Fruit fly (Drosophila melanogaster) whole organism, wandering third instar larva: ENCODE data around the gene CG31244.

ENCODE experiments used
- Dfd ChIP-seq: fragments of >200 bp; optimal IDR thresholded peaks from 2 replicates; lab custom pipeline; 2017; ENCODE audit warnings: missing biosample characterization, missing genetic modification characterization
- fru ChIP-seq: fragments of 200-800 bp; sonication (Bioruptor generic); optimal IDR thresholded peaks from 3 replicates; lab custom pipeline; 2016; ENCODE audit warnings: missing biosample characterization, mild to moderate bottlenecking, missing genetic modification characterization
- pan ChIP-seq: fragments of >200 bp; optimal IDR thresholded peaks from 2 replicates; lab custom pipeline; 2017
- tai ChIP-seq: sonication (Bioruptor generic); optimal IDR thresholded peaks from 2 replicates; lab custom pipeline; 2016; ENCODE audit warnings: missing biosample characterization, missing genetic modification characterization

DNA sequence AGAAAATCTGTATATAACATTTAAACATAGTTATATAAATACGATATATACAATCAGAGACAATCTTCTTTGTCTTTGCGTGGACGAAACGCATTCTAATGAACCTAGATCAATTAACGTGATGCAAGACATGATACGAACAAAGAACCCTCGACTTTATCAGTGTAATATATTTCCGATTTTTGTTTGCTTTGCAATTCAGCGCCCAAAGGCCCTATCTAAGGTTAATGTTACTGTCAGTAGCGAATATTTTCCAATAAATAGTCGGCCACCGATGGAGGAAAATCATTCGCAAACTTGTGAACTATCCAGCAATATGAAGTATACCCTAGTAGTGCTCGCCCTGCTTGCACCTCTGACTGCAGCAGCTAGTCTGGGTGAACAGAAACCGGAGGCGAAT, 5.3 kb downstream of the CG31244 start, which contains the start of gene CG3739:
- no peak for TF ChIP-seq pan (lab: Kevin White, UChicago)
- no peak for TF ChIP-seq Dfd (GFP tag; lab: Kevin White, UChicago)
- TF ChIP-seq fru: no peak
- no peak for TF ChIP-seq tai (GFP tag; lab: Kevin White, UChicago)
